Worm (Caenorhabditis elegans) whole organism, early embryonic: ENCODE results near the gene msp-65.

ENCODE experiments used
- B0310.2 ChIP-seq: sonication (generic microtip); optimal IDR thresholded peaks from 2 replicates; lab custom pipeline; 2016; ENCODE audit warnings: mild to moderate bottlenecking, missing genetic modification characterization, missing compliant biosample characterization
- F13C5.2 ChIP-seq: sonication (generic microtip); optimal IDR thresholded peaks from 2 replicates; lab custom pipeline; 2017; ENCODE audit warnings: mild to moderate bottlenecking, missing genetic modification characterization, inconsistent platforms, missing compliant biosample characterization
- aly-1 ChIP-seq: sonication (generic microtip); optimal IDR thresholded peaks from 2 replicates; lab custom pipeline; 2016; ENCODE audit warnings: missing genetic modification characterization, missing compliant biosample characterization
- ama-1 ChIP-seq: fragments of 150-350 bp; optimal IDR thresholded peaks from 2 replicates; lab custom pipeline; 2014
- ceh-36 ChIP-seq: sonication (generic microtip); optimal IDR thresholded peaks from 2 replicates; lab custom pipeline; 2016; ENCODE audit warnings: missing genetic modification characterization, inconsistent platforms, missing compliant biosample characterization
- flt-1 ChIP-seq: fragments of 200-800 bp; sonication (Bioruptor generic); IDR thresholded peaks from 2 replicates; pipeline ENCODE4 v1.3.6; 2022; ENCODE audit warnings: missing genetic modification characterization, missing compliant biosample characterization
- hmbx-1 ChIP-seq: sonication (generic microtip); optimal IDR thresholded peaks from 2 replicates; lab custom pipeline; 2016; ENCODE audit warnings: mild to moderate bottlenecking, missing genetic modification characterization, missing compliant biosample characterization
- hmg-4 ChIP-seq: fragments of 200-800 bp; sonication (Bioruptor generic); optimal IDR thresholded peaks from 2 replicates; lab custom pipeline; 2018; ENCODE audit warnings: mild to moderate bottlenecking, missing genetic modification characterization, missing compliant biosample characterization
- tbx-11 ChIP-seq: fragments of 200-800 bp; sonication (Bioruptor generic); IDR thresholded peaks from 2 replicates; pipeline ENCODE4 v1.3.6; 2022; ENCODE audit warnings: missing genetic modification characterization, missing compliant biosample characterization
- tbx-37 ChIP-seq: fragments of 200-800 bp; sonication (Bioruptor generic); conservative IDR thresholded peaks from 2 replicates; pipeline ENCODE4 v1.3.6; 2022; ENCODE audit warnings: missing genetic modification reagents, missing genetic modification characterization, missing compliant biosample characterization
- tra-4 ChIP-seq: sonication (generic microtip); optimal IDR thresholded peaks from 2 replicates; lab custom pipeline; 2017; ENCODE audit warnings: missing genetic modification characterization, missing compliant biosample characterization

ce11 chrIV:5294467-5294866, 21.9 kb upstream of the msp-65 start:
- no peak for TF ChIP-seq flt-1 (GFP tag; lab: Robert Waterston, UW)
- TF ChIP-seq B0310.2, result no peak
- no peak for TF ChIP-seq hmbx-1 (tag; lab: Kevin White, UChicago)
- no peak for TF ChIP-seq ceh-36 (tag; lab: Kevin White, UChicago)
- TF ChIP-seq tbx-37 (GFP tag; lab: Robert Waterston, UW), result no peak
- TF ChIP-seq tra-4 (tag; lab: Kevin White, UChicago), result no peak
- no peak for TF ChIP-seq ama-1 (lab: Kevin White, UChicago)
- no peak for TF ChIP-seq hmg-4 (GFP tag; lab: Kevin White, UChicago)
- TF ChIP-seq aly-1 (tag; lab: Kevin White, UChicago), result no peak
- no peak for TF ChIP-seq F13C5.2 (tag; lab: Kevin White, UChicago)
- no peak for TF ChIP-seq tbx-11 (GFP tag; lab: Robert Waterston, UW)
